Worm (Caenorhabditis elegans) whole organism, young adult: ENCODE measurements around the gene nas-37.

Experiments used
- B0019.2 ChIP-seq: fragments of 200-800 bp; sonication (Bioruptor generic); conservative IDR thresholded peaks from 2 replicates; pipeline ENCODE4 v1.3.6; 2022; ENCODE audit warnings: missing genetic modification reagents, missing genetic modification characterization, missing compliant biosample characterization
- F52B5.7 ChIP-seq: sonication (generic microtip); optimal IDR thresholded peaks from 2 replicates; lab custom pipeline; 2016; ENCODE audit warnings: mild to moderate bottlenecking, missing genetic modification characterization, missing compliant biosample characterization
- F57C9.4 ChIP-seq: sonication (generic microtip); optimal IDR thresholded peaks from 2 replicates; lab custom pipeline; 2017; ENCODE audit warnings: mild to moderate bottlenecking, missing genetic modification characterization, missing compliant biosample characterization
- Y53F4B.3 ChIP-seq: fragments of 200-800 bp; sonication (Bioruptor generic); IDR thresholded peaks from 2 replicates; pipeline ENCODE4 v1.3.6; 2022; ENCODE audit warnings: missing genetic modification reagents, missing genetic modification characterization, missing compliant biosample characterization
- ZK185.1 ChIP-seq: sonication (generic microtip); optimal IDR thresholded peaks from 2 replicates; lab custom pipeline; 2016; ENCODE audit warnings: mild to moderate bottlenecking, missing genetic modification characterization, missing compliant biosample characterization; ENCODE audit not compliant: poor library complexity, severe bottlenecking
- cebp-2 ChIP-seq: fragments of 200-800 bp; sonication (Bioruptor generic); IDR thresholded peaks from 2 replicates; pipeline ENCODE4 v1.3.6; 2022; ENCODE audit warnings: missing genetic modification characterization, missing compliant biosample characterization
- dpl-1 ChIP-seq: fragments of 150-350 bp; optimal IDR thresholded peaks from 2 replicates; lab custom pipeline; 2014; ENCODE audit warnings: missing biosample characterization, missing genetic modification reagents, missing genetic modification characterization
- lir-1 ChIP-seq: fragments of 200-800 bp; sonication (Bioruptor generic); conservative IDR thresholded peaks from 2 replicates; pipeline ENCODE4 v1.3.6; 2022; ENCODE audit warnings: missing genetic modification reagents, missing genetic modification characterization, missing compliant biosample characterization
- madf-3 ChIP-seq: fragments of 200-800 bp; sonication (Bioruptor generic); IDR thresholded peaks from 2 replicates; pipeline ENCODE4 v1.3.6; 2022; ENCODE audit warnings: missing genetic modification reagents, missing genetic modification characterization, missing compliant biosample characterization
- nhr-120 ChIP-seq: fragments of 200-800 bp; sonication (Bioruptor generic); IDR thresholded peaks from 2 replicates; pipeline ENCODE4 v1.3.6; 2022; ENCODE audit warnings: missing genetic modification characterization, missing compliant biosample characterization
- nhr-80 ChIP-seq: sonication (generic microtip); optimal IDR thresholded peaks from 2 replicates; lab custom pipeline; 2016; ENCODE audit warnings: missing genetic modification characterization, missing compliant biosample characterization
- snpc-4 ChIP-seq, 5 experiments: fragments of 150-350 bp in 1 of 5; sonication (generic microtip) in 4 of 5; optimal IDR thresholded peaks; 2 replicates each; lab custom pipeline; 2014 to 2018; ENCODE audit warnings: missing genetic modification characterization in 5 of 5, missing biosample characterization in 3 of 5, antibody characterized with exemption in 2 of 5, mild to moderate bottlenecking in 2 of 5, missing compliant biosample characterization in 2 of 5, missing genotype in 2 of 5, moderate library complexity in 2 of 5, missing genetic modification reagents in 1 of 5
- unc-62 ChIP-seq: fragments of 150-350 bp; optimal IDR thresholded peaks from 2 replicates; lab custom pipeline; 2014; ENCODE audit warnings: missing biosample characterization, missing genetic modification reagents, missing genetic modification characterization

ce11 chrX:9987166-9987565 is 38.3 kb upstream of the nas-37 start:
- TF ChIP-seq F57C9.4 (tag; lab: Kevin White, UChicago) = no peak
- no peak for TF ChIP-seq B0019.2
- no peak for TF ChIP-seq madf-3 (GFP tag; lab: Robert Waterston, UW)
- TF ChIP-seq nhr-80 (tag; lab: Kevin White, UChicago) = no peak
- TF ChIP-seq F52B5.7 (tag; lab: Kevin White, UChicago) = no peak
- no peak for TF ChIP-seq ZK185.1
- TF ChIP-seq Y53F4B.3 (GFP tag; lab: Robert Waterston, UW) = no peak
- no peak for TF ChIP-seq snpc-4 (GFP tag; optimal IDR thresholded peaks at IDR 0.05; lab: Kevin White, UChicago)
- no peak for TF ChIP-seq snpc-4 (tag; optimal IDR thresholded peaks at IDR 0.05; lab: Kevin White, UChicago)
- TF ChIP-seq lir-1 = no peak
- TF ChIP-seq unc-62 (GFP tag; lab: Kevin White, UChicago) = no peak
- TF ChIP-seq dpl-1 (GFP tag; lab: Kevin White, UChicago) = no peak
- no peak for TF ChIP-seq nhr-120
- no peak for TF ChIP-seq cebp-2 (GFP tag; lab: Robert Waterston, UW)
